Worm (Caenorhabditis elegans): ENCODE results near the gene srh-296.

Gene srh-296

DNA sequence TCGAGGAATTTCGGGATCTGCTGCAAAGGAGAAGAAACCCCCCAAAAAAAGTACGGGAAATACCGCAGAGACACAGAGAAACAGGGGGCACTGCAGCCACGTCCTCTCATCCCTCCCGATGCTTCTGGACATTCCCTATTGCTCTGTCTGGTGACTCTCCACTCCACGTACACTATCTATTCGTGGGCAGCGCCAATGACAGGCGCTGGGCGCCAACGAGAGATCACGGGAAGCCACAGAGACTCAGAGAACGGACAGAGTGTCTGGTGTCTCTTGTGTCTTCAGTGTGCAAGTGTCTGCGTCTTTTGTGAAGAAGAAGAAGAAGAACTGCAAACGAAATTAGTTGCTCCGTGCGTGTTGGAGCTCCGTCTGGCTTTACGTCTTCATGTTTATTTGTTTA lies 47.7 kb downstream of the srh-296 start (continued):
- no peak for TF ChIP-seq lin-39 (tag; optimal IDR thresholded peaks at IDR 0.05)
- peak; percentile 96 for TF ChIP-seq crh-2 (tag; optimal IDR thresholded peaks at IDR 0.05)
- TF ChIP-seq ceh-16 (tag; optimal IDR thresholded peaks at IDR 0.05), result peak; percentile 23
- no peak for TF ChIP-seq unc-39 (tag; optimal IDR thresholded peaks at IDR 0.05)
- TF ChIP-seq mbf-1 (tag; optimal IDR thresholded peaks at IDR 0.05), result no peak
- no peak for TF ChIP-seq ZK546.5 (tag; optimal IDR thresholded peaks at IDR 0.05)
- no peak for TF ChIP-seq nhr-23 (tag; optimal IDR thresholded peaks at IDR 0.05)
- TF ChIP-seq fos-1 (tag; optimal IDR thresholded peaks at IDR 0.05), result peak; percentile 69
- TF ChIP-seq C34F6.9 (tag; optimal IDR thresholded peaks at IDR 0.05), result peak; percentile 88
- peak; percentile 52 for TF ChIP-seq gmeb-1 (tag; optimal IDR thresholded peaks at IDR 0.05)

DNA sequence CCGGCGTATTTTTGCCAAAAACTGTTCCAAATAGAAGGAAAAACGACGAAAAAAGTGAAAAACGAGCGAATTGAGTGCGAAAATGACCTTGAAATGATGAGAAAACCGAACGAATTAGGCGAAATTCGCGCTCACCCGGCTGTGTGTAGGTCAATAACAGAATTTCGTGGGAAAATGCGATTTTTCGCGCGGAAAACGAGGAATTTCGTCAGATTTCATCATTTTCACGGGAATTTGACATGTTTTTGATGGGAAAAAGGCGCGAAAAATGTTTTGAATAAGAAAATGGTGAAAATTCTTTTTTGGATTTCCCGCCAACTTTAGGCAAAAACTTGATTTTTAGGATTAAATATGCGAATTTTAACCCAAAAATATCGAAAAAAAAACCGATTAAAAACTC lies 48.9 kb downstream of the srh-296 start:
- TF ChIP-seq ceh-82 (tag; optimal IDR thresholded peaks at IDR 0.05), result no peak
- TF ChIP-seq crh-2 (tag; optimal IDR thresholded peaks at IDR 0.05), result no peak
- TF ChIP-seq nhr-6 (tag; optimal IDR thresholded peaks at IDR 0.05), result no peak
- no peak for TF ChIP-seq fos-1 (tag; optimal IDR thresholded peaks at IDR 0.05)
- TF ChIP-seq lsy-2 (tag; optimal IDR thresholded peaks at IDR 0.05), result no peak
- no peak for TF ChIP-seq ceh-16 (tag; optimal IDR thresholded peaks at IDR 0.05)
- TF ChIP-seq snpc-4 (tag; optimal IDR thresholded peaks at IDR 0.05), result no peak
- TF ChIP-seq nhr-23 (tag; optimal IDR thresholded peaks at IDR 0.05), result no peak
- TF ChIP-seq nhr-11 (tag; optimal IDR thresholded peaks at IDR 0.05), result no peak
- TF ChIP-seq nhr-12 (tag; optimal IDR thresholded peaks at IDR 0.05), result no peak
- no peak for TF ChIP-seq sma-9 (GFP tag; optimal IDR thresholded peaks at IDR 0.05)
- no peak for TF ChIP-seq sma-9 (tag; optimal IDR thresholded peaks at IDR 0.05)
- TF ChIP-seq dmd-4 (tag; optimal IDR thresholded peaks at IDR 0.05), result no peak

DNA sequence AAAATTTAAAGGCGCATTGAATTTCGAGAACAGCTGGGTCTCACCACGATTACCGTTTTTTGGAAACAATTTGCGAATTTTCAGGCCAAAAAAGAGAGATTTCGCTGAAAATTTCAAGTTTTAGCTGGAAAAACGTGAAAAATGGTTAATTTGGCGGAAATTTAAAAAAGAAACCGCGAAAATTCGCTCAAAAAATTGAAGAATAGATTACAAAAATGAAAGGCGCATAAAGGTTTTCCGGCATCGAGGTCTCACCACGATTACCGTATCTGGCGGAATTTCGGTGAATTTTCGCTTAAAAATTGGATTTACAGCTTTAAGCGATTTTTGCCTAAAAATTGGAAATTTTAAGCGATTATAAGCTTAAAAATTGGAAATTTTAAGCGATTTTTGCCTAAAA lies 49.4 kb downstream of the srh-296 start:
- TF ChIP-seq nhr-237 (tag; optimal IDR thresholded peaks at IDR 0.05), result no peak
- TF ChIP-seq egl-27 (tag; optimal IDR thresholded peaks at IDR 0.05), result no peak
- TF ChIP-seq sma-9 (GFP tag; optimal IDR thresholded peaks at IDR 0.05), result no peak
- TF ChIP-seq sma-9 (tag; optimal IDR thresholded peaks at IDR 0.05), result no peak
- TF ChIP-seq C34F6.9 (tag; optimal IDR thresholded peaks at IDR 0.05), result no peak
- no peak for TF ChIP-seq mab-5 (tag; optimal IDR thresholded peaks at IDR 0.05)
- no peak for TF ChIP-seq nhr-11 (tag; optimal IDR thresholded peaks at IDR 0.05)
- TF ChIP-seq F13H6.1 (tag; optimal IDR thresholded peaks at IDR 0.05), result no peak
- no peak for TF ChIP-seq unc-55 (GFP tag; optimal IDR thresholded peaks at IDR 0.05)
